Worm (Caenorhabditis elegans) whole organism, L1 larva: ENCODE results near the gene adbp-1.

Experiments used
- C16A3.4 ChIP-seq: fragments of 150-350 bp; optimal IDR thresholded peaks from 2 replicates; lab custom pipeline; 2014; ENCODE audit warnings: missing biosample characterization, missing genetic modification characterization
- aly-2 ChIP-seq: fragments of 150-350 bp; optimal IDR thresholded peaks from 2 replicates; lab custom pipeline; 2014; ENCODE audit warnings: missing biosample characterization, missing genetic modification characterization
- dsc-1 ChIP-seq: sonication (generic microtip); optimal IDR thresholded peaks from 2 replicates; lab custom pipeline; 2016; ENCODE audit warnings: mild to moderate bottlenecking, missing genetic modification characterization, missing compliant biosample characterization
- elt-2 ChIP-seq: sonication (generic microtip); optimal IDR thresholded peaks from 2 replicates; lab custom pipeline; 2016; ENCODE audit warnings: missing genetic modification characterization, mild to moderate bottlenecking, inconsistent platforms, missing compliant biosample characterization, missing genetic modification reagents
- unc-62 ChIP-seq: fragments of 150-350 bp; optimal IDR thresholded peaks from 2 replicates; lab custom pipeline; 2014; ENCODE audit warnings: missing biosample characterization, missing genetic modification reagents, missing genetic modification characterization
- unc-86 ChIP-seq: sonication (generic microtip); optimal IDR thresholded peaks from 2 replicates; lab custom pipeline; 2016; ENCODE audit warnings: missing genetic modification characterization, missing compliant biosample characterization

DNA sequence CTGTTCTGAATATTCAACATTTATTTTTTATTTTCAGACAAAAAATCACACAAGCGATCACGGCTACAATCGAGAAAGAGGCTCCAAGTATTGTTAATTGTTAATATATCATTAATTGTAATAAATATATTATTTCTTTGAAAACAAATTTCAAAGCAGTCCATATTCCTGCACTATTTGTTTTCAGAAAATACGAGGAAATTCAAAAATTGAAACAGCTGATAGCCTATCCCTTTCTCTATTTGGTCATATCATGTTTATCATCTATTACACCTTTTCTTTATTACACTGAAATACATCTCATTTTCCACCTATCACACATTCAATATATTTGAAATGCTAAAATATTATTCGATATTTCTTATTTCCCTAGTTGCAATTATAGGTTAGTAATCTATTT, 1.0 kb downstream of the adbp-1 start, which contains the start of gene W02B12.13:
- TF ChIP-seq dsc-1 (tag; lab: Kevin White, UChicago), result no peak
- TF ChIP-seq aly-2 (tag; lab: Kevin White, UChicago), result no peak
- no peak for TF ChIP-seq C16A3.4 (tag; lab: Kevin White, UChicago)
- TF ChIP-seq unc-62 (GFP tag; lab: Kevin White, UChicago), result no peak
- no peak for TF ChIP-seq elt-2
- TF ChIP-seq unc-86 (tag; lab: Kevin White, UChicago), result no peak
